Worm (Caenorhabditis elegans) whole organism, L2 larva: Measurements from ENCODE around the gene F22H10.11.

Experiments used
- C34F6.9 ChIP-seq: fragments of 150-350 bp; optimal IDR thresholded peaks from 2 replicates; lab custom pipeline; 2014; ENCODE audit warnings: missing biosample characterization, missing genetic modification characterization
- F13H6.1 ChIP-seq: sonication (generic microtip); optimal IDR thresholded peaks from 2 replicates; lab custom pipeline; 2016; ENCODE audit warnings: missing genetic modification characterization, missing compliant biosample characterization
- R02D3.7 ChIP-seq: fragments of 150-350 bp; optimal IDR thresholded peaks from 2 replicates; lab custom pipeline; 2014; ENCODE audit warnings: missing biosample characterization, missing genetic modification characterization
- Y55F3AM.14 ChIP-seq: fragments of 200-800 bp; sonication (Bioruptor generic); optimal IDR thresholded peaks from 2 replicates; lab custom pipeline; 2018; ENCODE audit warnings: mild to moderate bottlenecking, missing genetic modification characterization, missing compliant biosample characterization
- ZK546.5 ChIP-seq: sonication (generic microtip); optimal IDR thresholded peaks from 2 replicates; lab custom pipeline; 2017; ENCODE audit warnings: missing biosample characterization, missing genetic modification characterization
- alr-1 ChIP-seq: fragments of 150-350 bp; optimal IDR thresholded peaks from 2 replicates; lab custom pipeline; 2014; ENCODE audit warnings: missing biosample characterization, missing genetic modification characterization
- ama-1 ChIP-seq: fragments of 150-350 bp; optimal IDR thresholded peaks from 2 replicates; lab custom pipeline; 2018; ENCODE audit warnings: inconsistent platforms
- ceh-16 ChIP-seq: fragments of 150-350 bp; optimal IDR thresholded peaks from 2 replicates; lab custom pipeline; 2014; ENCODE audit warnings: missing biosample characterization, missing genetic modification characterization
- ceh-82 ChIP-seq: fragments of 150-350 bp; optimal IDR thresholded peaks from 2 replicates; lab custom pipeline; 2014; ENCODE audit warnings: missing biosample characterization, missing genetic modification characterization
- crh-2 ChIP-seq: sonication (generic microtip); optimal IDR thresholded peaks from 2 replicates; lab custom pipeline; 2017; ENCODE audit warnings: missing biosample characterization, missing genetic modification characterization
- egl-27 ChIP-seq: sonication (generic microtip); optimal IDR thresholded peaks from 3 replicates; lab custom pipeline; 2017; ENCODE audit warnings: missing biosample characterization, missing genetic modification reagents, missing genetic modification characterization
- elt-1 ChIP-seq: fragments of 150-350 bp; optimal IDR thresholded peaks from 2 replicates; lab custom pipeline; 2014; ENCODE audit warnings: missing biosample characterization, missing genetic modification characterization
- elt-3 ChIP-seq: sonication (generic microtip); optimal IDR thresholded peaks from 2 replicates; lab custom pipeline; 2017; ENCODE audit warnings: missing biosample characterization, missing genetic modification characterization
- fos-1 ChIP-seq: fragments of 150-350 bp; optimal IDR thresholded peaks from 2 replicates; lab custom pipeline; 2014; ENCODE audit warnings: missing biosample characterization, missing genetic modification characterization
- gmeb-1 ChIP-seq: fragments of 150-350 bp; optimal IDR thresholded peaks from 2 replicates; lab custom pipeline; 2014; ENCODE audit warnings: missing biosample characterization, missing genetic modification characterization
- lin-11 ChIP-seq: fragments of 150-350 bp; sonication (generic microtip); optimal IDR thresholded peaks from 2 replicates; lab custom pipeline; 2014; ENCODE audit warnings: missing biosample characterization, missing genetic modification characterization, inconsistent platforms, mixed read lengths
- lin-13 ChIP-seq: fragments of 150-350 bp; optimal IDR thresholded peaks from 2 replicates; lab custom pipeline; 2014; ENCODE audit warnings: missing biosample characterization, missing genetic modification reagents, missing genetic modification characterization
- lsy-2 ChIP-seq, 2 experiments: fragments of 150-350 bp in 1 of 2; sonication (generic microtip) in 1 of 2; optimal IDR thresholded peaks; 2 replicates each; lab custom pipeline; 2014 to 2017; ENCODE audit warnings: missing biosample characterization in 2 of 2, missing genetic modification characterization in 2 of 2
- mab-5 ChIP-seq: fragments of 150-350 bp; optimal IDR thresholded peaks from 2 replicates; lab custom pipeline; 2014; ENCODE audit warnings: missing biosample characterization, missing genetic modification characterization
- mdl-1 ChIP-seq, 2 experiments: fragments of 150-350 bp in 1 of 2; sonication (generic microtip) in 1 of 2; optimal IDR thresholded peaks; 2 replicates each; lab custom pipeline; 2017; ENCODE audit warnings: missing biosample characterization in 2 of 2, missing genetic modification characterization in 2 of 2
- nhr-12 ChIP-seq: fragments of 150-350 bp; optimal IDR thresholded peaks from 2 replicates; lab custom pipeline; 2014; ENCODE audit warnings: missing biosample characterization, missing genetic modification characterization
- nhr-129 ChIP-seq: fragments of 150-350 bp; optimal IDR thresholded peaks from 2 replicates; lab custom pipeline; 2014; ENCODE audit warnings: missing biosample characterization, missing genetic modification characterization
- nhr-21 ChIP-seq: fragments of 150-350 bp; optimal IDR thresholded peaks from 2 replicates; lab custom pipeline; 2014; ENCODE audit warnings: missing biosample characterization, missing genetic modification characterization
- nhr-25 ChIP-seq: fragments of 150-350 bp; sonication (generic microtip); optimal IDR thresholded peaks from 3 replicates; lab custom pipeline; 2014; ENCODE audit warnings: missing biosample characterization, missing genetic modification characterization
- nhr-6 ChIP-seq: fragments of 150-350 bp; optimal IDR thresholded peaks from 2 replicates; lab custom pipeline; 2014; ENCODE audit warnings: missing biosample characterization, missing genetic modification characterization
- nhr-77 ChIP-seq: fragments of 150-350 bp; optimal IDR thresholded peaks from 2 replicates; lab custom pipeline; 2014; ENCODE audit warnings: missing biosample characterization, missing genetic modification characterization
- peb-1 ChIP-seq: fragments of 150-350 bp; optimal IDR thresholded peaks from 2 replicates; lab custom pipeline; 2014; ENCODE audit warnings: missing biosample characterization, missing genetic modification characterization
- sem-4 ChIP-seq: fragments of 150-350 bp; optimal IDR thresholded peaks from 2 replicates; lab custom pipeline; 2014; ENCODE audit warnings: missing biosample characterization, missing genetic modification reagents, missing genetic modification characterization
- skn-1 ChIP-seq: sonication (generic microtip); optimal IDR thresholded peaks from 2 replicates; lab custom pipeline; 2017; ENCODE audit warnings: missing biosample characterization, missing genetic modification characterization
- sma-3 ChIP-seq: sonication (generic microtip); optimal IDR thresholded peaks from 2 replicates; lab custom pipeline; 2016; ENCODE audit warnings: missing genetic modification reagents, missing genetic modification characterization, missing compliant biosample characterization
- sma-9 ChIP-seq, 2 experiments: fragments of 150-350 bp in 1 of 2; sonication (generic microtip) in 1 of 2; optimal IDR thresholded peaks; 2 replicates each; lab custom pipeline; 2014 to 2016; ENCODE audit warnings: missing genetic modification characterization in 2 of 2, mild to moderate bottlenecking in 1 of 2, missing biosample characterization in 1 of 2, missing compliant biosample characterization in 1 of 2, missing genetic modification reagents in 1 of 2, moderate library complexity in 1 of 2
- snpc-4 ChIP-seq: fragments of 150-350 bp; optimal IDR thresholded peaks from 2 replicates; lab custom pipeline; 2014; ENCODE audit warnings: missing biosample characterization, missing genetic modification characterization
- unc-39 ChIP-seq: fragments of 150-350 bp; optimal IDR thresholded peaks from 2 replicates; lab custom pipeline; 2014; ENCODE audit warnings: missing biosample characterization, missing genetic modification characterization
- unc-55 ChIP-seq: fragments of 150-350 bp; sonication (generic microtip); optimal IDR thresholded peaks from 3 replicates; lab custom pipeline; 2014; ENCODE audit warnings: missing biosample characterization, missing genetic modification reagents, missing genetic modification characterization
- unc-62 ChIP-seq: fragments of 150-350 bp; optimal IDR thresholded peaks from 2 replicates; lab custom pipeline; 2014; ENCODE audit warnings: missing biosample characterization, missing genetic modification reagents, missing genetic modification characterization
- zag-1 ChIP-seq: fragments of 150-350 bp; optimal IDR thresholded peaks from 2 replicates; lab custom pipeline; 2014; ENCODE audit warnings: missing biosample characterization, missing genetic modification characterization
- ztf-1 ChIP-seq: fragments of 200-800 bp; sonication (Bioruptor generic); conservative IDR thresholded peaks from 2 replicates; pipeline ENCODE4 v1.3.6; 2022; ENCODE audit warnings: missing genetic modification characterization, missing compliant biosample characterization
- ztf-11 ChIP-seq: sonication (generic microtip); optimal IDR thresholded peaks from 2 replicates; lab custom pipeline; 2017; ENCODE audit warnings: missing biosample characterization, missing genetic modification characterization
- ztf-4 ChIP-seq: fragments of 150-350 bp; optimal IDR thresholded peaks from 2 replicates; lab custom pipeline; 2014; ENCODE audit warnings: missing biosample characterization, missing genetic modification characterization

The F22H10.11 gene

DNA sequence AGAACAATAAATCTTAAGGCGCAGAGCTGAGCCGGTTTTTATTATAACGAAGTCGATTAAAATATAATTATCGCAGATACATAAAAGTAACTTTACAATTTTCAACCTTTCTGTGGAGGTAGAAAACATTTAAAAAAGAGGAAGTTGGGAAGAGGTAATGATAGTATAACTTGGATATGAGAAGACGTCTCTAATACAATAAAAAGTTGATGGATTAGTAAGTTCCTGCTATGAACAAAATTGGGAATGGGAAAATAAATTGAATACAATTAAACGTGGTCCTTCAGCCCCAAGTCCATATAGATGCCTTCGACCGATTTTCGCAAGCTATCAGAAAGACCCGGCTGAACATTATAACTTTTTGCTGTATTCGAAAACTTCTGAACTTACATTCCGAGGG is 17.8 kb upstream of the F22H10.11 start:
- TF ChIP-seq ztf-11 (tag; lab: Kevin White, UChicago) (no peak), ama-1 (no peak), nhr-77 (tag; lab: Kevin White, UChicago) (no peak), ceh-16 (tag; lab: Kevin White, UChicago) (no peak), ZK546.5 (no peak), ztf-4 (tag; lab: Kevin White, UChicago) (no peak), nhr-6 (no peak), elt-3 (no peak), sem-4 (tag; lab: Kevin White, UChicago) (no peak), skn-1 (tag; lab: Kevin White, UChicago) (no peak), nhr-12 (tag; lab: Kevin White, UChicago) (no peak), sma-9 (GFP tag; optimal IDR thresholded peaks at IDR 0.05; lab: Kevin White, UChicago) (no peak), sma-9 (tag; optimal IDR thresholded peaks at IDR 0.05; lab: Kevin White, UChicago) (no peak), nhr-25 (tag; lab: Kevin White, UChicago) (no peak), lsy-2 (tag; optimal IDR thresholded peaks at IDR 0.05; lab: Kevin White, UChicago) (no peak), mab-5 (no peak), nhr-21 (tag; lab: Kevin White, UChicago) (no peak), mdl-1 (tag; optimal IDR thresholded peaks at IDR 0.05; lab: Kevin White, UChicago) (no peak), unc-39 (tag; lab: Kevin White, UChicago) (no peak), egl-27 (tag; lab: Kevin White, UChicago) (no peak), C34F6.9 (tag; lab: Kevin White, UChicago) (no peak)

DNA sequence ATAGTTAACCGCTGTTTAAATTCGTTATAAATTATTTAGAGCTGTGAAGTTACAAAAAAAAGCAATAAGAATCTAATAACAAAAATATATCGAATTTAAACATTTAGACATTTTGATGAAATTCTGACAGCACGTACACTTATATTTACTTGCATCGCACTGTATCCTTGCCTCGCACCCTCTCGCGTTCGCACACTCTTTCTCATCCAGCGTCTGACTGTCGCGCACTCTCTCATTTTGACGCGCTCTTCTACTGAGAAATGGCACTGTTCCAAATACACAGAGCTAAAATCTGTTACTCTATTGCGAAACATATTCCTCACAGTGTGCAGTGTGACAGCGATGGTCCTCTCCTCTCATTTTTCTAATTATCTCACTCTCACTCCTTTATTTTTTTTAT is 16.2 kb upstream of the F22H10.11 start:
- TF ChIP-seq sem-4 (tag; lab: Kevin White, UChicago) (no peak), F13H6.1 (peak; percentile 48), ceh-82 (no peak), nhr-77 (tag; lab: Kevin White, UChicago) (no peak), unc-55 (GFP tag; lab: Kevin White, UChicago) (peak; percentile 53), unc-62 (GFP tag; lab: Kevin White, UChicago) (no peak), lsy-2 (tag; optimal IDR thresholded peaks at IDR 0.05; lab: Kevin White, UChicago) (peak in 1 of 2 experiments; percentile 53), ztf-1 (GFP tag; lab: Robert Waterston, UW) (no peak), mdl-1 (tag; optimal IDR thresholded peaks at IDR 0.05; lab: Kevin White, UChicago) (no peak), C34F6.9 (tag; lab: Kevin White, UChicago) (peak; percentile 57), sma-3 (no peak), Y55F3AM.14 (no peak), nhr-129 (tag; lab: Kevin White, UChicago) (peak; percentile 18), zag-1 (tag; lab: Kevin White, UChicago) (no peak), nhr-25 (tag; lab: Kevin White, UChicago) (no peak), alr-1 (tag; lab: Kevin White, UChicago) (no peak), sma-9 (GFP tag; optimal IDR thresholded peaks at IDR 0.05; lab: Kevin White, UChicago) (peak; percentile 55), sma-9 (tag; optimal IDR thresholded peaks at IDR 0.05; lab: Kevin White, UChicago) (no peak), fos-1 (peak; percentile 5)

DNA sequence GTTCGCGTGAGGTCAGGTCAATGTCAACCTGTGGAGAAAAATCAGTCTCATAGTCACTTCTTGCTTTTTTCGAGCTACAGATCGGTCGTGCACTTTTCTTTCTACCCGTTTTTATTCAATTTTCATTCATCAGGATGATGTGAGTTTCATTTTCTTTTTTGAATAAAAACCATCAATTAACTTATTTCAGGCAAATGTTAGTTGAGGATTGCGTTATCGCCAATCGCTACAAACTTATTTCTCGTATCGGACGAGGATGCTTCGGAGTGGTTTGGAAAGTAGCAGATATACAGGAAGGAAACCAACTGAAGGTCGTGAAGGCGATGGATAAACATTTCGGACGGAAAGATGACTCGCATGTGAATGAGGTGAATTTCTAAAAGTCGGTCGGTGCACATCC is 14.4 kb upstream of the F22H10.11 start, which contains the start of gene F22H10.1:
Gene F22H10.1, plus strand, starts transcription at position 211 of the 400 bp plus-strand sequence.
- TF ChIP-seq nhr-6 (no peak), crh-2 (tag; lab: Kevin White, UChicago) (no peak), lin-13 (no peak)

DNA sequence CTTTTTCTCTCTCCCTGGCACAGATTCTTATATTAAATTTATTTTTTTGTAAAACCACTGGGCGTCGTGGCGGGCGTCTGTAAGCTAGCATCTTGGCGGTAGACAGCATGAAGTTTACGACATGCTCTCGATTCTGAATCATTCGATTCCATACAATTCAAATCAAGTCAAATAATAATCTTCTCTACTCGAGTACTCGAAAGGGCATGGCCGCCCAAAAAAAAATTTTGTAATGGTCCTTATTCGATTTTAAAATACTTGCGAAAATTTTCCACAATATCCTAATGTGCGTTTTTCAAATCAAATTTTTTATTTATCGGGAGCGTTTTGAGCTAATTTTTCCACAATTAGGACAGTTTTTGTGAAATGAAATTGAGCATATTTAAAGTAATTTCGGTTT is 10.2 kb upstream of the F22H10.11 start:
- TF ChIP-seq lin-11 (tag; lab: Kevin White, UChicago) (no peak), snpc-4 (no peak), Y55F3AM.14 (no peak), nhr-129 (tag; lab: Kevin White, UChicago) (no peak), gmeb-1 (tag; lab: Kevin White, UChicago) (no peak), R02D3.7 (no peak), peb-1 (tag; lab: Kevin White, UChicago) (no peak), crh-2 (tag; lab: Kevin White, UChicago) (no peak), ZK546.5 (no peak), elt-1 (tag; lab: Kevin White, UChicago) (no peak)
